Fruit fly (Drosophila melanogaster): ENCODE data around the gene CG5708.

CG5708 gene

DNA sequence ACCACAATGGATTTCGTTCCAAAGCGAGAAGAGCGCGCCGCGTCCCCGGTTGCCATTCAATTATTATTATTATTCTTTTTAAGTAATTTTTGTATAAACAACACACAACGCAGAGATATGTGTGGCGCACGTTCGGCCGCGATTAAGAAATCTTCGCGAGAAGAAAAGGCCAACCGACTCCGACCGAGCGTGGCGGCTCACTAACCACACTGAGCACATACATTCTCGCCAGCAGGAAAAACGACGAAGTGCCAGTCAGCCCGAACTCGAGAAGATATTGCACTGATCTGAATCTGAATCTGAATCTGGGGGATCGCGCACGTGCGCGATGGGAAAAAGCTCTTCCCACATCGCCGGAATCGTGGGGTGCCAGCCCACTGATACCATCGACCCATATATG is 27.7 kb downstream of the CG5708 start, which contains the start of gene Sur (continued):
- TF ChIP-seq Scr (GFP tag; IDR thresholded peaks at IDR 0.05; ENCODE audit: partially characterized antibody) (0 out of 2 replicates have a peak, but pooled peaks have one; percentile 18), Bdp1 (GFP tag; optimal IDR thresholded peaks at IDR 0.05) (no peak), CG16815 (GFP tag; optimal IDR thresholded peaks at IDR 0.05) (no peak), ftz-f1 (GFP tag; optimal IDR thresholded peaks at IDR 0.05) (no peak), dysf (GFP tag; IDR thresholded peaks at IDR 0.05) (no peak), Deaf1 (tag; optimal IDR thresholded peaks at IDR 0.05) (peak; percentile 87), twi (tag; optimal IDR thresholded peaks at IDR 0.05) (no peak), ato (GFP tag; IDR thresholded peaks at IDR 0.05; ENCODE audit: partially characterized antibody) (peak; percentile 30; the same call in 1 of the 2 replicates), CG12299 (tag; optimal IDR thresholded peaks at IDR 0.05) (no peak), usp (GFP tag; optimal IDR thresholded peaks at IDR 0.05) (no peak), CG13296 (GFP tag; optimal IDR thresholded peaks at IDR 0.05) (no peak), bigmax (GFP tag; optimal IDR thresholded peaks at IDR 0.05) (no peak), Antp (GFP tag; optimal IDR thresholded peaks at IDR 0.05) (no peak), tx (GFP tag; optimal IDR thresholded peaks at IDR 0.05) (no peak), CG16813 (GFP tag; IDR thresholded peaks at IDR 0.05; ENCODE audit: partially characterized antibody) (no peak), esg (GFP tag; conservative IDR thresholded peaks at IDR 0.05) (no peak), CG13123 (GFP tag; optimal IDR thresholded peaks at IDR 0.05) (no peak), Dbx (GFP tag; IDR thresholded peaks at IDR 0.05) (no peak), Sin3A (optimal IDR thresholded peaks at IDR 0.05) (no peak), CG2120 (GFP tag; optimal IDR thresholded peaks at IDR 0.05) (no peak), CG30020 (tag; optimal IDR thresholded peaks at IDR 0.05) (no peak), H2.0 (GFP tag; IDR thresholded peaks at IDR 0.05) (no peak), CG17361 (GFP tag; IDR thresholded peaks at IDR 0.05) (no peak), CG8765 (GFP tag; IDR thresholded peaks at IDR 0.05) (no peak), sima (GFP tag; optimal IDR thresholded peaks at IDR 0.05) (no peak), CG10462 (GFP tag; optimal IDR thresholded peaks at IDR 0.05) (no peak), CG17912 (GFP tag; optimal IDR thresholded peaks at IDR 0.05) (no peak), fd102C (GFP tag; optimal IDR thresholded peaks at IDR 0.05) (no peak), Dip2 (GFP tag; IDR thresholded peaks at IDR 0.05) (no peak), CG12769 (tag; optimal IDR thresholded peaks at IDR 0.05) (peak; percentile 46)

DNA sequence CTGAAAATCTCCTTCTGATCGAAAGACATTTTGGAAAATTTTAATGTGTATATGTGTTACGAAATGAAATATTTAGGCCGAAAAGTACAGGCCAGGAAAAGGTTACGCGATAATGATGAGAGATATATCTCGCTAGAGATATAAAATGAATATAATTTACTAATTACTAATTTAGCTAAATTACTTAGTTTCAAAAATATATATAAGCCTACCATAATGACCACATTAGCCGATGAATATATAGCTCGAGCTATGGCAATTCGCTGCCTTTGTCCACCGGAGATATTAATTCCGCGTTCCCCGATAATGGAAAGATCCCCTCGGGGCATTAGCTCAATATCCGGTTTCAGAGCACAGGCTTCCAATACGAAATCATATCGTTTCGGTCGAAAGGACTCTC is 35.2 kb downstream of the CG5708 start, which contains the start of gene Fum4:
Fum4 (minus strand) TSS at position 101 of the 400 bp plus-strand sequence.
- no peak for TF ChIP-seq cas (GFP tag; IDR thresholded peaks at IDR 0.05)
- TF ChIP-seq Fer3 (tag; optimal IDR thresholded peaks at IDR 0.05) = no peak
- no peak for TF ChIP-seq GATAe (GFP tag; conservative IDR thresholded peaks at IDR 0.05)
- no peak for TF ChIP-seq TFAM (GFP tag; optimal IDR thresholded peaks at IDR 0.05)
- TF ChIP-seq ATbp (GFP tag; optimal IDR thresholded peaks at IDR 0.05) = no peak
- no peak for TF ChIP-seq Dip2 (GFP tag; IDR thresholded peaks at IDR 0.05)
- no peak for TF ChIP-seq dm (GFP tag; optimal IDR thresholded peaks at IDR 0.05)
- no peak for TF ChIP-seq lilli (GFP tag; optimal IDR thresholded peaks at IDR 0.05)
- TF ChIP-seq Jarid2 (GFP tag; optimal IDR thresholded peaks at IDR 0.05) = no peak
- no peak for TF ChIP-seq bigmax (GFP tag; optimal IDR thresholded peaks at IDR 0.05)
- TF ChIP-seq CG6654 (GFP tag; optimal IDR thresholded peaks at IDR 0.05) = no peak
- TF ChIP-seq MBD-R2 (GFP tag; IDR thresholded peaks at IDR 0.05) = no peak
- TF ChIP-seq CG10147 (GFP tag; optimal IDR thresholded peaks at IDR 0.05) = no peak

Data from whole organism, embryonic.